Fruit fly (Drosophila melanogaster): ENCODE measurements around the gene Timp.
A peak's percentile ranks its signal among the peaks of the same experiment; 100 is the strongest.

The Timp gene

dm6 chr3R:10261800-10262199 lies 49.0 kb upstream of the Timp start, which contains the start of the genes Sirt6 and pont (continued):
- peak; percentile 34 for TF ChIP-seq CG3995 (GFP tag; optimal IDR thresholded peaks at IDR 0.05)
- no peak for TF ChIP-seq CG8765 (GFP tag; IDR thresholded peaks at IDR 0.05)
- TF ChIP-seq CG6765 (GFP tag; optimal IDR thresholded peaks at IDR 0.05) = peak; percentile 81
- TF ChIP-seq otp (GFP tag; IDR thresholded peaks at IDR 0.05) = no peak
- TF ChIP-seq sisA (GFP tag; IDR thresholded peaks at IDR 0.05) = no peak
- peak; percentile 96 for TF ChIP-seq Dek (tag; optimal IDR thresholded peaks at IDR 0.05)
- TF ChIP-seq Hmx (GFP tag; optimal IDR thresholded peaks at IDR 0.05) = peak; percentile 23
- TF ChIP-seq B-H1 (GFP tag; IDR thresholded peaks at IDR 0.05) = no peak
- TF ChIP-seq CG33213 (GFP tag; optimal IDR thresholded peaks at IDR 0.05) = peak; percentile 14
- no peak for TF ChIP-seq cas (GFP tag; IDR thresholded peaks at IDR 0.05)
- no peak for TF ChIP-seq cad (GFP tag; optimal IDR thresholded peaks at IDR 0.05)
- no peak for TF ChIP-seq yki (optimal IDR thresholded peaks at IDR 0.05)
- TF ChIP-seq CG2129 (GFP tag; IDR thresholded peaks at IDR 0.05; ENCODE audit: partially characterized antibody) = no peak
- TF ChIP-seq CG6683 (GFP tag; optimal IDR thresholded peaks at IDR 0.05) = peak; percentile 84
- peak; percentile 97 for TF ChIP-seq Hr3 (GFP tag; optimal IDR thresholded peaks at IDR 0.05)
- TF ChIP-seq Hand (GFP tag; optimal IDR thresholded peaks at IDR 0.05) = peak; percentile 73
- TF ChIP-seq shn (GFP tag; optimal IDR thresholded peaks at IDR 0.05) = peak; percentile 41
- TF ChIP-seq CG7271 (tag; optimal IDR thresholded peaks at IDR 0.05) = peak; percentile 96
- TF ChIP-seq CG12299 (tag; optimal IDR thresholded peaks at IDR 0.05) = peak; percentile 92
- no peak for TF ChIP-seq CG9876 (GFP tag; optimal IDR thresholded peaks at IDR 0.05)
- no peak for TF ChIP-seq mld (GFP tag; IDR thresholded peaks at IDR 0.05; ENCODE audit: partially characterized antibody)
- peak; percentile 39 to 59 for TF ChIP-seq chif (GFP tag; optimal IDR thresholded peaks at IDR 0.05)
- TF ChIP-seq CkIIα-i1 (GFP tag; IDR thresholded peaks at IDR 0.05) = no peak
- no peak for TF ChIP-seq Ada2b (GFP tag; IDR thresholded peaks at IDR 0.05)
- no peak for TF ChIP-seq vvl (GFP tag; IDR thresholded peaks at IDR 0.05)
- TF ChIP-seq CG10147 (GFP tag; optimal IDR thresholded peaks at IDR 0.05) = peak; percentile 94
- no peak for TF ChIP-seq zen2 (GFP tag; IDR thresholded peaks at IDR 0.05; ENCODE audit: partially characterized antibody)
- no peak for TF ChIP-seq tgo (GFP tag; IDR thresholded peaks at IDR 0.05)
- TF ChIP-seq Optix (GFP tag; IDR thresholded peaks at IDR 0.05) = no peak
- TF ChIP-seq peb (GFP tag; IDR thresholded peaks at IDR 0.05) = no peak
- TF ChIP-seq CG10431 (GFP tag; optimal IDR thresholded peaks at IDR 0.05) = peak; percentile 64
- peak; percentile 91 for TF ChIP-seq Fer1 (GFP tag; optimal IDR thresholded peaks at IDR 0.05)
- peak; percentile 79 for TF ChIP-seq CG6854 (GFP tag; optimal IDR thresholded peaks at IDR 0.05)
- TF ChIP-seq Jarid2 (GFP tag; optimal IDR thresholded peaks at IDR 0.05) = peak; percentile 66
- no peak for TF ChIP-seq aop (GFP tag; IDR thresholded peaks at IDR 0.05)
- TF ChIP-seq Bteb2 (GFP tag; optimal IDR thresholded peaks at IDR 0.05) = peak; percentile 42
- TF ChIP-seq D19B (GFP tag; optimal IDR thresholded peaks at IDR 0.05) = peak; percentile 83
- TF ChIP-seq hth (optimal IDR thresholded peaks at IDR 0.05) = no peak
- no peak for TF ChIP-seq CG11695 (GFP tag; IDR thresholded peaks at IDR 0.05)
- TF ChIP-seq mirr (GFP tag; optimal IDR thresholded peaks at IDR 0.05) = peak; percentile 20
- peak; percentile 96 for TF ChIP-seq gcm (GFP tag; optimal IDR thresholded peaks at IDR 0.05)
- peak; percentile 95 for TF ChIP-seq tap (tag; optimal IDR thresholded peaks at IDR 0.05)
- no peak for TF ChIP-seq Hr39 (optimal IDR thresholded peaks at IDR 0.05)
- peak; percentile 87 for TF ChIP-seq CG30020 (tag; optimal IDR thresholded peaks at IDR 0.05)
- peak; percentile 62 for TF ChIP-seq fd102C (GFP tag; optimal IDR thresholded peaks at IDR 0.05)
- TF ChIP-seq h (optimal IDR thresholded peaks at IDR 0.05) = no peak
- peak; percentile 54 for TF ChIP-seq CG7928 (GFP tag; optimal IDR thresholded peaks at IDR 0.05)
- TF ChIP-seq CG2712 (tag; optimal IDR thresholded peaks at IDR 0.05) = peak; percentile 98
- peak; percentile 92 for TF ChIP-seq CG4820 (GFP tag; optimal IDR thresholded peaks at IDR 0.05)
- no peak for TF ChIP-seq cg (GFP tag; optimal IDR thresholded peaks at IDR 0.05)
- TF ChIP-seq CG1529 (GFP tag; optimal IDR thresholded peaks at IDR 0.05) = peak; percentile 76
- no peak for TF ChIP-seq hkb (optimal IDR thresholded peaks at IDR 0.05)
- TF ChIP-seq hkb (GFP tag; IDR thresholded peaks at IDR 0.05) = no peak
- TF ChIP-seq CG15269 (tag; optimal IDR thresholded peaks at IDR 0.05) = peak; percentile 96
